Fruit fly (Drosophila melanogaster) Kc167 (cell line): ENCODE measurements around the gene bowl.

Source experiments
- Sin3A ChIP-seq: fragments of >200 bp; optimal IDR thresholded peaks from 2 replicates; lab custom pipeline; 2018; ENCODE audit warnings: missing external identifiers
- h ChIP-seq: fragments of >200 bp; optimal IDR thresholded peaks from 3 replicates; lab custom pipeline; 2018; ENCODE audit warnings: missing external identifiers
- insv ChIP-seq: fragments of >200 bp; optimal IDR thresholded peaks from 3 replicates; lab custom pipeline; 2018; ENCODE audit warnings: missing external identifiers
- psq ChIP-seq: fragments of >200 bp; optimal IDR thresholded peaks from 2 replicates; lab custom pipeline; 2017; ENCODE audit warnings: missing external identifiers
- ttk ChIP-seq: sonication (Bioruptor generic); optimal IDR thresholded peaks from 2 replicates; lab custom pipeline; 2017; ENCODE audit warnings: missing external identifiers

- TF ChIP-seq h (lab: Kevin White, UChicago) (no peak), psq (lab: Kevin White, UChicago) (no peak), insv (lab: Kevin White, UChicago) (no peak), Sin3A (lab: Kevin White, UChicago) (no peak), ttk (lab: Kevin White, UChicago) (no peak)
These were observed 9.8 kb downstream of the bowl start for dm6 chr2L:3781132-3781877.
